Fruit fly (Drosophila melanogaster) whole organism, adult: ENCODE data around the gene Cp38.
A peak's percentile ranks its signal among the peaks of the same experiment; 100 is the strongest.

Source experiments
- CG11617 ChIP-seq: fragments of 200-800 bp; sonication (Bioruptor generic); optimal IDR thresholded peaks from 2 replicates; lab custom pipeline; 2017; ENCODE audit warnings: mild to moderate bottlenecking, missing biosample characterization, missing genetic modification reagents, missing genetic modification characterization
- CG12768 ChIP-seq: fragments of 200-800 bp; sonication (Bioruptor generic); optimal IDR thresholded peaks from 2 replicates; lab custom pipeline; 2017; ENCODE audit warnings: missing biosample characterization, missing genetic modification characterization, mild to moderate bottlenecking, moderate library complexity, missing genetic modification reagents
- CG14711 ChIP-seq: fragments of 200-800 bp; sonication (Bioruptor generic); optimal IDR thresholded peaks from 2 replicates; lab custom pipeline; 2018; ENCODE audit warnings: missing biosample characterization, mild to moderate bottlenecking, missing genetic modification characterization, moderate library complexity
- CG1620 ChIP-seq: fragments of 200-800 bp; sonication (Bioruptor generic); optimal IDR thresholded peaks from 2 replicates; lab custom pipeline; 2016; ENCODE audit warnings: missing biosample characterization, missing genetic modification characterization
- CG33017 ChIP-seq: fragments of 200-800 bp; sonication (Bioruptor generic); optimal IDR thresholded peaks from 2 replicates; lab custom pipeline; 2018; ENCODE audit warnings: missing biosample characterization, mild to moderate bottlenecking, missing genetic modification characterization, moderate library complexity
- CG5204 ChIP-seq: fragments of 200-800 bp; sonication (Bioruptor generic); optimal IDR thresholded peaks from 2 replicates; lab custom pipeline; 2016; ENCODE audit warnings: missing biosample characterization, missing genetic modification characterization
- CG7045 ChIP-seq: fragments of 200-800 bp; sonication (Bioruptor generic); optimal IDR thresholded peaks from 2 replicates; lab custom pipeline; 2017; ENCODE audit warnings: missing biosample characterization, mild to moderate bottlenecking, missing genetic modification characterization
- CG7101 ChIP-seq: fragments of 200-800 bp; sonication (Bioruptor generic); optimal IDR thresholded peaks from 2 replicates; lab custom pipeline; 2018; ENCODE audit warnings: missing biosample characterization, mild to moderate bottlenecking, missing genetic modification characterization, moderate library complexity
- Clk ChIP-seq: fragments of 200-800 bp; sonication (Bioruptor generic); optimal IDR thresholded peaks from 2 replicates; lab custom pipeline; 2017; ENCODE audit warnings: missing biosample characterization, missing genetic modification characterization
- Crg-1 ChIP-seq: fragments of 200-800 bp; sonication (Bioruptor generic); optimal IDR thresholded peaks from 2 replicates; lab custom pipeline; 2016; ENCODE audit warnings: missing biosample characterization, missing genetic modification characterization
- Hr96 ChIP-seq: fragments of 200-800 bp; sonication (Bioruptor generic); optimal IDR thresholded peaks from 2 replicates; lab custom pipeline; 2016; ENCODE audit warnings: missing biosample characterization, missing genetic modification characterization
- Mnt ChIP-seq: fragments of 200-800 bp; sonication (Bioruptor generic); optimal IDR thresholded peaks from 2 replicates; lab custom pipeline; 2016; ENCODE audit warnings: missing biosample characterization, mild to moderate bottlenecking, missing genetic modification characterization
- bab1 ChIP-seq: fragments of 200-800 bp; sonication (Bioruptor generic); optimal IDR thresholded peaks from 3 replicates; lab custom pipeline; 2019; ENCODE audit warnings: missing biosample characterization, mild to moderate bottlenecking, missing genetic modification characterization, moderate library complexity
- cnc ChIP-seq, 2 experiments: fragments of >200 bp; optimal IDR thresholded peaks; 2 replicates each; lab custom pipeline; 2017
- kay ChIP-seq: fragments of 200-800 bp; sonication (Bioruptor generic); peaks from one replicate; lab custom pipeline; 2016; ENCODE audit warnings: missing biosample characterization, missing genetic modification characterization, borderline replicate concordance
- ovo ChIP-seq: fragments of 200-800 bp; sonication (Bioruptor generic); optimal IDR thresholded peaks from 2 replicates; lab custom pipeline; 2016; ENCODE audit warnings: missing biosample characterization, missing genetic modification characterization
- pad ChIP-seq: fragments of 200-800 bp; sonication (Bioruptor generic); optimal IDR thresholded peaks from 3 replicates; lab custom pipeline; 2017; ENCODE audit warnings: missing biosample characterization, missing genetic modification characterization, mild to moderate bottlenecking, moderate library complexity, missing genetic modification reagents
- tj ChIP-seq: fragments of 200-800 bp; sonication (Bioruptor generic); optimal IDR thresholded peaks from 3 replicates; lab custom pipeline; 2017; ENCODE audit warnings: missing biosample characterization, mild to moderate bottlenecking, missing genetic modification characterization, moderate library complexity

Gene Cp38

DNA sequence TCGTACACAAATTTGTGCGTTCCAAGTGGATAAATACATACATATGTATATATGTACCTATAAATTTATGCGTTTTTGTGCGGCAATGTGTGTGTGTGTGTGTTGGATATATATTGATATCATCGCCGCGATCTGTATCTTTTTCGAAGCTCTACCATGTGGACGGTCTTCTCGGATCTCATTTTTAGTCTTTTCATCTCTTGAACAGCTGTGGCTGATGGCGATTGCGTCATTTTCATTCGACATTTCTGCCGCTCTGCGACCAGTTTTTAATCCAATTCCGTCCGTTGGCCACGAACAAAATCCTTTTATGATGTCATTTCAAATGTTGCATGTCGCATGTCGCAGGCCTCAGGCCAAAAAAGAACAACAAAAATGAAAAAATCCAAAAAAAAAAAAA is 38.9 kb downstream of the Cp38 start:
- TF ChIP-seq ovo (GFP tag; lab: Kevin White, UChicago), result no peak
- no peak for TF ChIP-seq CG1620
- no peak for TF ChIP-seq kay (GFP tag; lab: Kevin White, UChicago)
- TF ChIP-seq CG5204 (GFP tag; lab: Kevin White, UChicago), result no peak
- no peak for TF ChIP-seq CG11617 (GFP tag; lab: Kevin White, UChicago)
- no peak for TF ChIP-seq CG33017 (tag; lab: Kevin White, UChicago)

DNA sequence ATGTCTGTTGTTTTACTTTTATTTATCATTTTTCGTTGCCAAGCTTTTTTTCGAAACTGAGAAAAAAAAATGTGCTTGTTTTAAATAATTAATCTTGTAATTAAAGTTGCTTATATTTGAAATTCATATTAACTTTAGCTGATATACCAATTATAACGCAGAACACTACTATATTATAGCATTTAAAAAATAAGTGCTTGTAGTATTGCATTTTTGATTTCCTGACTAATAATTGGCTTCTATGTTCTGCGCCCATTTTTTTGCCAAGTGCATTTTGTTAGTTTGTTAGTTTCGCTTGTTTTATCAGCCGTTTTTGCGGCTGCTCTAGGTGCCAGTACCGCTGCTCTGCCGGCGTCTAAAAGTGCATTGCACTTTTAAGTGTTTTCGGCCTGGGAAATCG is 39.9 kb downstream of the Cp38 start:
- TF ChIP-seq cnc (optimal IDR thresholded peaks at IDR 0.05; lab: Kevin White, UChicago) (no peak), CG7101 (tag; lab: Kevin White, UChicago) (no peak), CG33017 (tag; lab: Kevin White, UChicago) (no peak), tj (GFP tag; lab: Kevin White, UChicago) (no peak), CG12768 (GFP tag; lab: Kevin White, UChicago) (no peak), Crg-1 (GFP tag; lab: Kevin White, UChicago) (no peak), CG5204 (GFP tag; lab: Kevin White, UChicago) (no peak), CG1620 (no peak), kay (GFP tag; lab: Kevin White, UChicago) (no peak), CG14711 (no peak), Hr96 (GFP tag; lab: Kevin White, UChicago) (no peak), Clk (GFP tag; lab: Kevin White, UChicago) (no peak), pad (GFP tag; lab: Kevin White, UChicago) (no peak), CG7045 (GFP tag; lab: Kevin White, UChicago) (no peak), ovo (GFP tag; lab: Kevin White, UChicago) (no peak), Mnt (GFP tag; lab: Kevin White, UChicago) (no peak)

- TF ChIP-seq Clk (GFP tag; lab: Kevin White, UChicago) (no peak), CG7045 (GFP tag; lab: Kevin White, UChicago) (no peak), tj (GFP tag; lab: Kevin White, UChicago) (no peak)
These were observed 40.9 kb downstream of the Cp38 start for dm6 chrX:8522504-8522903.

DNA sequence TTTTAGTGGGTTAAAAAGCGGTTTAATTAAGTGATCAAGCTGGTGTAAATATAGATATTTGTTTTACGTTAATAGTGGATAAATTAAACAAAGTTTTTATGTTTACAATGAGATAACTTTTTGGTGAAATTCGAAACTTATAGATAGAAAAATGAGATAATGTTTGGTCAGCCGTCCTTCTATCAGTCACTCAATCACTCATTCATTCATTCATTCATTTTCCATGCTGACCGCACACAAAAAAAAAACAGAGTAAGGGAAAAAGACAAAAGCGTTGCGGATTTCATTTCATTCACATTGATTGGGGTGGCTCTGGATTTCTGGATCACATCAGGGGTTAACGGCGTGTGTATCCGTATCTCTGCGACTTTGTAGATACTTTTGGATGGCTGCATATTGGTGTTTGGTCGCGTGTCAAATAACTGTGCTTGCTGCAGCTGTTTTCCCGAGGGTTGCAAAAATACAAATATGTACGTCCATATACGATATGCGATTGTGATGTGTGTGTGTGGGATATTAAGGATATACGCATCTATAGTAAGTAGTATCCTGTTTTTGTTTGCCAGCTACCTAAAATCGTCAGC is 42.0 kb downstream of the Cp38 start:
- TF ChIP-seq tj (GFP tag; lab: Kevin White, UChicago), result peak; percentile 40
- TF ChIP-seq Clk (GFP tag; lab: Kevin White, UChicago), result no peak
- TF ChIP-seq CG33017 (tag; lab: Kevin White, UChicago), result no peak
- TF ChIP-seq CG12768 (GFP tag; lab: Kevin White, UChicago), result no peak

DNA sequence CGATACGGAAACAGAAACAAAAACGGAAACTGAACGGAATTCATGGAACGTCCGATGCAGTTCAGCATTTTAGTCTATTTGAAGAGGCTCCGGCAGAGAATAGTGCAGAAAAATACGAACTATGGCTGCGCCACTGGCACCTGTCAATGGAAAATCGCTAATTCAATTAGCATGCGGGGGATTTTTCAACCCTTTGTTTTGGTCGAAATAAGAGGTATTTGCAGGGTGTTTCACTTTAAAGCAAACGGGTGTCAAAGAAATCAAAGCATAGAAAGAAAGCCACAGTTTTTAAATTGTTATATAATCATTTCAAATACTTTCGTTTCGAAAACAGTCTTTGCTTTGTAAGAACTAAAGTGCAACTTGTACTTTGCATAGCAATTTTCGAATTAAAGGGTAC is 48.0 kb downstream of the Cp38 start, which contains the start of gene PIP82:
TSS of gene PIP82 (minus strand) at position 101 of the 400 bp plus-strand sequence.
- TF ChIP-seq Hr96 (GFP tag; lab: Kevin White, UChicago) (no peak), tj (GFP tag; lab: Kevin White, UChicago) (no peak), CG14711 (no peak), Mnt (GFP tag; lab: Kevin White, UChicago) (no peak), Crg-1 (GFP tag; lab: Kevin White, UChicago) (no peak), CG7101 (tag; lab: Kevin White, UChicago) (no peak), CG12768 (GFP tag; lab: Kevin White, UChicago) (no peak), Clk (GFP tag; lab: Kevin White, UChicago) (no peak), bab1 (GFP tag; lab: Kevin White, UChicago) (no peak), pad (GFP tag; lab: Kevin White, UChicago) (no peak), CG1620 (no peak), CG11617 (GFP tag; lab: Kevin White, UChicago) (no peak)

dm6 chrX:8531775-8532174 is 50.1 kb downstream of the Cp38 start:
- TF ChIP-seq pad (GFP tag; lab: Kevin White, UChicago) (no peak), kay (GFP tag; lab: Kevin White, UChicago) (peak; percentile 75), CG7045 (GFP tag; lab: Kevin White, UChicago) (no peak)
